Fruit fly (Drosophila melanogaster) whole organism, wandering third instar larva: ENCODE data around the gene mag.

Source experiments
- Abd-B ChIP-seq: fragments of >200 bp; optimal IDR thresholded peaks from 2 replicates; lab custom pipeline; 2017; ENCODE audit warnings: missing biosample characterization, missing genetic modification characterization
- CG32264 ChIP-seq: fragments of 200-800 bp; sonication (Bioruptor generic); optimal IDR thresholded peaks from 2 replicates; lab custom pipeline; 2016; ENCODE audit warnings: missing biosample characterization, missing genetic modification characterization
- CG9705 ChIP-seq: fragments of 200-800 bp; sonication (Bioruptor generic); optimal IDR thresholded peaks from 2 replicates; lab custom pipeline; 2018; ENCODE audit warnings: missing biosample characterization, mild to moderate bottlenecking, missing genetic modification characterization
- CrebA ChIP-seq: fragments of 200-800 bp; sonication (Bioruptor generic); optimal IDR thresholded peaks from 2 replicates; lab custom pipeline; 2016; ENCODE audit warnings: missing biosample characterization, mild to moderate bottlenecking, missing genetic modification characterization, borderline replicate concordance
- Dfd ChIP-seq: fragments of >200 bp; optimal IDR thresholded peaks from 2 replicates; lab custom pipeline; 2017; ENCODE audit warnings: missing biosample characterization, missing genetic modification characterization
- Dif ChIP-seq: fragments of 200-275, 200-300 bp; sonication (Bioruptor generic); optimal IDR thresholded peaks from 2 replicates; lab custom pipeline; 2018; ENCODE audit warnings: missing biosample characterization, missing genetic modification characterization; ENCODE audit not compliant: partially characterized antibody
- GATAd ChIP-seq: sonication (Bioruptor generic); optimal IDR thresholded peaks from 2 replicates; lab custom pipeline; 2016; ENCODE audit warnings: missing biosample characterization, missing genetic modification characterization
- HLH106 ChIP-seq: fragments of 200-800 bp; optimal IDR thresholded peaks from 3 replicates; lab custom pipeline; 2019; ENCODE audit warnings: missing biosample characterization, mild to moderate bottlenecking, missing genetic modification characterization, moderate library complexity
- Hnf4 ChIP-seq: fragments of 200-800 bp; sonication (Bioruptor generic); optimal IDR thresholded peaks from 2 replicates; lab custom pipeline; 2016; ENCODE audit warnings: missing biosample characterization, mild to moderate bottlenecking, missing genetic modification characterization
- Hr78 ChIP-seq: fragments of >200 bp; optimal IDR thresholded peaks from 2 replicates; lab custom pipeline; 2017; ENCODE audit warnings: missing biosample characterization, missing genetic modification characterization
- Hr83 ChIP-seq: fragments of 200-300 bp; sonication (Bioruptor generic); optimal IDR thresholded peaks from 2 replicates; lab custom pipeline; 2016; ENCODE audit warnings: missing biosample characterization, mild to moderate bottlenecking, missing genetic modification characterization, moderate library complexity; ENCODE audit not compliant: poor library complexity, severe bottlenecking
- Jra ChIP-seq: sonication (Bioruptor generic); optimal IDR thresholded peaks from 2 replicates; lab custom pipeline; 2016; ENCODE audit warnings: missing biosample characterization, missing genetic modification characterization
- Mio ChIP-seq: sonication (Bioruptor generic); optimal IDR thresholded peaks from 2 replicates; lab custom pipeline; 2016; ENCODE audit warnings: missing biosample characterization, missing genetic modification characterization
- Myc ChIP-seq: fragments of >200 bp; optimal IDR thresholded peaks from 2 replicates; lab custom pipeline; 2017
- N ChIP-seq: fragments of >200 bp; optimal IDR thresholded peaks from 2 replicates; lab custom pipeline; 2018; ENCODE audit warnings: missing biosample characterization, missing external identifiers, missing genetic modification characterization
- OdsH ChIP-seq: fragments of 200-800 bp; sonication (Bioruptor generic); optimal IDR thresholded peaks from 2 replicates; lab custom pipeline; 2016; ENCODE audit warnings: missing biosample characterization, mild to moderate bottlenecking, missing genetic modification characterization
- Rel ChIP-seq, 2 experiments: fragments of 200-800 bp; sonication (Bioruptor generic) in 1 of 2; optimal IDR thresholded peaks; 2 replicates in 1 of 2; 3 replicates in 1 of 2; lab custom pipeline; 2016 to 2019; ENCODE audit warnings: mild to moderate bottlenecking in 2 of 2, missing biosample characterization in 2 of 2, missing genetic modification characterization in 2 of 2, moderate library complexity in 1 of 2
- Sp1 ChIP-seq: fragments of 200-800 bp; sonication (Bioruptor generic); optimal IDR thresholded peaks from 3 replicates; lab custom pipeline; 2019; ENCODE audit warnings: missing biosample characterization, mild to moderate bottlenecking, missing genetic modification characterization, moderate library complexity
- Vsx2 ChIP-seq: fragments of 200-300, 225-300 bp; sonication (Bioruptor generic); optimal IDR thresholded peaks from 2 replicates; lab custom pipeline; 2018; ENCODE audit warnings: missing biosample characterization, missing genetic modification characterization; ENCODE audit not compliant: partially characterized antibody
- br ChIP-seq: fragments of 200-800 bp; sonication (Bioruptor generic); optimal IDR thresholded peaks from 2 replicates; lab custom pipeline; 2016; ENCODE audit warnings: missing biosample characterization, missing genetic modification characterization
- brk ChIP-seq: fragments of 200-800 bp; sonication (Bioruptor generic); optimal IDR thresholded peaks from 2 replicates; lab custom pipeline; 2016; ENCODE audit warnings: missing biosample characterization, mild to moderate bottlenecking, missing genetic modification characterization
- dl ChIP-seq, 2 experiments: fragments of 175-275, 200-275 bp in 1 of 2; fragments of 200-275 bp in 1 of 2; sonication (Bioruptor generic); optimal IDR thresholded peaks; lab custom pipeline; 2018; ENCODE audit warnings: mild to moderate bottlenecking in 2 of 2, missing biosample characterization in 2 of 2, missing genetic modification characterization in 2 of 2, moderate library complexity in 2 of 2; ENCODE audit not compliant: partially characterized antibody in 2 of 2, insufficient read depth in 1 of 2
- dmrt93B ChIP-seq: fragments of 200-800 bp; sonication (Bioruptor generic); optimal IDR thresholded peaks from 2 replicates; lab custom pipeline; 2018; ENCODE audit warnings: missing biosample characterization, mild to moderate bottlenecking, missing genetic modification characterization
- dsf ChIP-seq: sonication (Bioruptor generic); optimal IDR thresholded peaks from 2 replicates; lab custom pipeline; 2016; ENCODE audit warnings: missing biosample characterization, missing genetic modification characterization, borderline replicate concordance
- ey ChIP-seq: fragments of 200-800 bp; sonication (Bioruptor generic); optimal IDR thresholded peaks from 2 replicates; lab custom pipeline; 2016; ENCODE audit warnings: missing biosample characterization, missing genetic modification characterization
- foxo ChIP-seq, 2 experiments: fragments of 200-800 bp; sonication (Bioruptor generic); optimal IDR thresholded peaks; 2 replicates in 1 of 2; 3 replicates in 1 of 2; lab custom pipeline; 2016 to 2017; ENCODE audit warnings: missing biosample characterization in 2 of 2, missing genetic modification characterization in 2 of 2
- fru ChIP-seq: fragments of 200-800 bp; sonication (Bioruptor generic); optimal IDR thresholded peaks from 3 replicates; lab custom pipeline; 2016; ENCODE audit warnings: missing biosample characterization, mild to moderate bottlenecking, missing genetic modification characterization
- h ChIP-seq: fragments of 200-800 bp; sonication (Bioruptor generic); optimal IDR thresholded peaks from 3 replicates; lab custom pipeline; 2016; ENCODE audit warnings: missing biosample characterization, mild to moderate bottlenecking, missing genetic modification characterization
- jim ChIP-seq: fragments of 175-275, 200-325 bp; sonication (Bioruptor generic); optimal IDR thresholded peaks from 2 replicates; lab custom pipeline; 2016; ENCODE audit warnings: missing biosample characterization, mild to moderate bottlenecking, missing genetic modification characterization
- lola ChIP-seq: fragments of >200 bp; optimal IDR thresholded peaks from 2 replicates; lab custom pipeline; 2017; ENCODE audit warnings: missing biosample characterization, missing genetic modification characterization
- pan ChIP-seq: fragments of >200 bp; optimal IDR thresholded peaks from 2 replicates; lab custom pipeline; 2017
- psq ChIP-seq: fragments of 200-800 bp; sonication (Bioruptor generic); optimal IDR thresholded peaks from 3 replicates; lab custom pipeline; 2017; ENCODE audit warnings: missing biosample characterization, mild to moderate bottlenecking, missing genetic modification characterization, moderate library complexity
- rgr ChIP-seq: fragments of 200-800 bp; sonication (Bioruptor generic); optimal IDR thresholded peaks from 3 replicates; lab custom pipeline; 2016; ENCODE audit warnings: missing biosample characterization, mild to moderate bottlenecking, missing genetic modification characterization
- sage ChIP-seq: fragments of 200-800 bp; sonication (Bioruptor generic); optimal IDR thresholded peaks from 2 replicates; lab custom pipeline; 2016; ENCODE audit warnings: missing biosample characterization, mild to moderate bottlenecking, missing genetic modification characterization
- sv ChIP-seq: fragments of 200-800 bp; sonication (Bioruptor generic); optimal IDR thresholded peaks from 3 replicates; lab custom pipeline; 2016; ENCODE audit warnings: missing biosample characterization, missing genetic modification characterization
- tai ChIP-seq: sonication (Bioruptor generic); optimal IDR thresholded peaks from 2 replicates; lab custom pipeline; 2016; ENCODE audit warnings: missing biosample characterization, missing genetic modification characterization
- usp ChIP-seq: fragments of >200 bp; optimal IDR thresholded peaks from 2 replicates; lab custom pipeline; 2017; ENCODE audit warnings: missing biosample characterization, missing genetic modification characterization
- woc ChIP-seq: sonication (Bioruptor generic); optimal IDR thresholded peaks from 2 replicates; lab custom pipeline; 2016; ENCODE audit warnings: missing biosample characterization, mild to moderate bottlenecking, missing genetic modification characterization

Gene mag

dm6 chr3L:20444815-20445519 is 15.5 kb upstream of the mag start:
- no peak for TF ChIP-seq Mio (GFP tag; lab: Kevin White, UChicago)
- TF ChIP-seq psq (GFP tag; lab: Kevin White, UChicago): peak; percentile 88
- TF ChIP-seq dl (GFP tag; optimal IDR thresholded peaks at IDR 0.05; lab: Kevin White, UChicago; ENCODE audit: insufficient read depth in 1 of 2, partially characterized antibody in 2 of 2): no peak
- TF ChIP-seq rgr (GFP tag; lab: Kevin White, UChicago): peak; percentile 96
- TF ChIP-seq HLH106 (tag; lab: Kevin White, UChicago): peak; percentile 84
- peak; percentile 59 for TF ChIP-seq GATAd
- TF ChIP-seq dmrt93B (GFP tag; lab: Kevin White, UChicago): peak; percentile 73
- peak in 1 of 2 experiments; percentile 95 for TF ChIP-seq foxo (GFP tag; optimal IDR thresholded peaks at IDR 0.05; lab: Kevin White, UChicago)
- TF ChIP-seq Dif: no peak
- TF ChIP-seq h: peak; percentile 95
- no peak for TF ChIP-seq pan (lab: Kevin White, UChicago)
- no peak for TF ChIP-seq Myc (lab: Kevin White, UChicago)
- peak; percentile 54 for TF ChIP-seq woc (GFP tag; lab: Kevin White, UChicago)
- TF ChIP-seq Hr78 (GFP tag; lab: Kevin White, UChicago): no peak
- TF ChIP-seq usp (GFP tag; lab: Kevin White, UChicago): no peak
- TF ChIP-seq Jra: peak; percentile 73
- peak; percentile 84 for TF ChIP-seq Hr83 (GFP tag; lab: Kevin White, UChicago)
- no peak for TF ChIP-seq lola
- TF ChIP-seq ey (GFP tag; lab: Kevin White, UChicago): peak; percentile 80
- peak; percentile 73 for TF ChIP-seq sv (GFP tag; lab: Kevin White, UChicago)
- TF ChIP-seq CrebA (GFP tag; lab: Kevin White, UChicago): no peak
- peak; percentile 75 for TF ChIP-seq Rel (GFP tag; optimal IDR thresholded peaks at IDR 0.05; lab: Kevin White, UChicago)
- TF ChIP-seq Rel (tag; optimal IDR thresholded peaks at IDR 0.05; lab: Kevin White, UChicago): peak; percentile 80
- TF ChIP-seq Vsx2 (GFP tag; lab: Kevin White, UChicago): no peak
- TF ChIP-seq Dfd: no peak
- no peak for TF ChIP-seq dsf (GFP tag; lab: Kevin White, UChicago)
- peak; percentile 92 for TF ChIP-seq brk (GFP tag; lab: Kevin White, UChicago)
- no peak for TF ChIP-seq Abd-B
- no peak for TF ChIP-seq CG9705 (GFP tag; lab: Kevin White, UChicago)
- TF ChIP-seq Hnf4: peak; percentile 87
- TF ChIP-seq tai (GFP tag; lab: Kevin White, UChicago): peak; percentile 65
- TF ChIP-seq br: peak; percentile 82
- peak; percentile 78 for TF ChIP-seq Sp1 (GFP tag; lab: Kevin White, UChicago)
- TF ChIP-seq N: no peak
- peak; percentile 61 for TF ChIP-seq CG32264 (GFP tag; lab: Kevin White, UChicago)
- TF ChIP-seq OdsH (GFP tag; lab: Kevin White, UChicago): peak; percentile 92
- TF ChIP-seq fru (GFP tag; lab: Kevin White, UChicago): peak; percentile 90
- TF ChIP-seq sage (GFP tag; lab: Kevin White, UChicago): peak; percentile 86
- TF ChIP-seq jim (GFP tag; lab: Kevin White, UChicago): no peak

dm6 chr3L:20446030-20446429 is 14.5 kb upstream of the mag start:
- TF ChIP-seq Rel (GFP tag; optimal IDR thresholded peaks at IDR 0.05; lab: Kevin White, UChicago) (no peak), Rel (tag; optimal IDR thresholded peaks at IDR 0.05; lab: Kevin White, UChicago) (peak; percentile 48), CG32264 (GFP tag; lab: Kevin White, UChicago) (no peak)
